Worm (Caenorhabditis elegans) whole organism, L1 larva: Measurements from ENCODE around the gene sdz-10.

ENCODE experiments used
- fkh-10 ChIP-seq: sonication (generic microtip); optimal IDR thresholded peaks from 2 replicates; lab custom pipeline; 2017; ENCODE audit warnings: missing biosample characterization, missing genetic modification reagents, missing genetic modification characterization
- lin-15B ChIP-seq: fragments of 150-350 bp; sonication (generic microtip); optimal IDR thresholded peaks from 3 replicates; lab custom pipeline; 2014; ENCODE audit warnings: missing biosample characterization, missing genetic modification characterization
- nhr-12 ChIP-seq: sonication (generic microtip); optimal IDR thresholded peaks from 2 replicates; lab custom pipeline; 2017; ENCODE audit warnings: missing biosample characterization, missing genetic modification characterization
- nhr-237 ChIP-seq: fragments of 150-350 bp; optimal IDR thresholded peaks from 2 replicates; lab custom pipeline; 2014; ENCODE audit warnings: missing biosample characterization, missing genetic modification characterization
- nhr-28 ChIP-seq: fragments of 150-350 bp; optimal IDR thresholded peaks from 2 replicates; lab custom pipeline; 2014; ENCODE audit warnings: missing biosample characterization, missing genetic modification characterization
- swsn-7 ChIP-seq: sonication (generic microtip); optimal IDR thresholded peaks from 2 replicates; lab custom pipeline; 2016; ENCODE audit warnings: missing genetic modification characterization, missing compliant biosample characterization
- unc-130 ChIP-seq: fragments of 150-350 bp; optimal IDR thresholded peaks from 2 replicates; lab custom pipeline; 2017; ENCODE audit warnings: missing biosample characterization, missing genetic modification characterization, inconsistent platforms
- unc-98 ChIP-seq: fragments of 200-800 bp; sonication (Bioruptor generic); IDR thresholded peaks from 2 replicates; pipeline ENCODE4 v1.3.6; 2022; ENCODE audit warnings: missing genetic modification characterization, missing compliant biosample characterization
- zag-1 ChIP-seq: fragments of 150-350 bp; optimal IDR thresholded peaks from 2 replicates; lab custom pipeline; 2014; ENCODE audit warnings: missing biosample characterization, missing genetic modification characterization

DNA sequence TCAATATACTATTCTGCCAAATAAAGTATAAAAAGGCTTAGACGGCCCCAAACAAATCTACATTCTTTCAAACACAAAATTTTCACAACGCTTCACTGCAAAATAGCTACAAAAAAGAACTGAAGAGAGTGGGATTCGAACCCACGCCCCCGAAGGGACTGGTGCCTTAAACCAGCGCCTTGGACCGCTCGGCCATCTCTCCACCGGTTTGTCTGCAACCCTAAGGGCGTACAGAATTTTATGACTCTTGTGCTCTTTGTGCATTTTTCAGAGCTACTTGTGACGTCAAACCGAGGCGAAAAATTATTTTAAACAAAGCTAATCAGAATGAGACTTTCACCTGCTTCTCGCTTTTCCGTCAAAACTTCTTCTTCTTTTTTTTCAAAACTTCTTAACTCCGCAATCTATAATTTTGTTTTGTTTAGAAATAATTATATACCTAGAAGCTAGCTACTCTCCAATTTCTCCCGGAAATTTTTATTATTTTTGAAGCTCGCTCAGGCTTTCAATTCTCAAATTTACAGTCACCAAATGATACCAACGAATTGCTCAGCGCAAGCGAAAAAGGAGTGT is 35.8 kb downstream of the sdz-10 start, which contains the start of gene T05A8.8:
- TF ChIP-seq nhr-237 (no peak), nhr-12 (no peak), lin-15B (tag; lab: Kevin White, UChicago) (no peak), nhr-28 (tag; lab: Kevin White, UChicago) (no peak), fkh-10 (GFP tag; lab: Kevin White, UChicago) (no peak), swsn-7 (tag; lab: Kevin White, UChicago) (no peak), unc-130 (tag; lab: Kevin White, UChicago) (no peak), unc-98 (GFP tag; lab: Robert Waterston, UW) (no peak), zag-1 (tag; lab: Kevin White, UChicago) (no peak)
